Worm (Caenorhabditis elegans) whole organism, dauer: Measurements from ENCODE around the gene M176.9.
"Not testable (repeated sequence)": the region's sequence is repeated elsewhere in the genome, so short reads cannot be mapped to it uniquely, and the experiment has no call there.

ENCODE experiments used
- unc-62 ChIP-seq: sonication (generic microtip); optimal IDR thresholded peaks from 2 replicates; lab custom pipeline; 2017; ENCODE audit warnings: missing biosample characterization, missing genetic modification reagents, missing genetic modification characterization

The M176.9 gene

DNA sequence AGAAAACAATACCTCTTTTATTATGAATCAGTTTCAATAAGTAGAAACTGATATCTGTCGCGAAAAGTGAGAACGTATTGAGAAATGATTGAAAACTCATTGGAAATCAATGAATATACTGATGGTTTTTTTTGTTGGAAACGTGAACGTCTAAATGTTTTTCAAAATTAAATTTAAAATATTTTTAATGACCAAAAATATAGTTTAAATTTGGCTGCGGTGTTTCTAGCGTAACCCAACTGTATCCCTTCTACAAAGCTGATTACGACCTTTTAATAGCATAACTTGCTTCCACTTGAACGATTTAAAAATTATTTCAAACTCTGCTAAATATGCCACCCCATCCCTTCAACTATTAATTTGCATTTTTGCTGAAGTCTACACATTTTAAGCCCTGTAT, at the start of gene M176.9:
Gene M176.9 (minus strand): TSS at position 101 of the 400 bp plus-strand sequence.
- TF ChIP-seq unc-62 (GFP tag; lab: Kevin White, UChicago): no peak

ce11 chrII:9459462-9459861, 48.1 kb upstream of the M176.9 start, which contains the start of gene R09D1.14:
Gene R09D1.14, minus strand, starts transcription at chrII:9459562.
- not testable (repeated sequence) for TF ChIP-seq unc-62 (GFP tag; lab: Kevin White, UChicago)

- no peak for TF ChIP-seq unc-62 (GFP tag; lab: Kevin White, UChicago)
Observed at ce11 chrII:9454304-9454703, 42.9 kb upstream of the M176.9 start, which contains the start of gene chil-19. Gene chil-19, minus strand, starts transcription at chrII:9454404.

DNA sequence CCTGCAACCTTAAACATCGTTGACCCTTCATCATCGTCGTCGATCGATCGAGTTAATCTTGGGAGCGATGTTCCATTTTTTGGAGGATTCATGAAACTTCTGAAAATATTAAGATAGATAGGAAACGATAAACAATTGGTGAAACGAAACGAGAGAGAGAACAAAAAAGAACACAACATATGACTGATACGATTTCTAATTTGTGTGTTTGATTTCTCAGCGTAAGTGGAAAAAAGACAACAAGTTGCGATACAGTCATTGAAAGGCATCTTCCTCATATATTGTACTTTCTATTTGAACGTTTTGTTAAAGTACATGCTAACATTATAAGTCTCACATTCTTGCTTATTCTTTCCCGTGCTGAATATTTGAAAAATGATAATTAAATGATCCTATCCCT, 40.8 kb upstream of the M176.9 start, which contains the start of gene R09D1.12:
Gene R09D1.12 (minus strand): TSS at position 101 of the 400 bp plus-strand sequence.
- not testable (repeated sequence) for TF ChIP-seq unc-62 (GFP tag; lab: Kevin White, UChicago)

ce11 chrII:9447965-9448364, 36.6 kb upstream of the M176.9 start, which contains the start of gene chil-18:
Gene chil-18, plus strand, starts transcription at chrII:9448265.
- TF ChIP-seq unc-62 (GFP tag; lab: Kevin White, UChicago): no peak

ce11 chrII:9445368-9445767, 34.0 kb upstream of the M176.9 start, which contains the start of gene R09D1.13:
Gene R09D1.13, minus strand, starts transcription at chrII:9445468.
- TF ChIP-seq unc-62 (GFP tag; lab: Kevin White, UChicago): no peak

- TF ChIP-seq unc-62 (GFP tag; lab: Kevin White, UChicago): no peak
Observed at ce11 chrII:9443522-9443921, 32.1 kb upstream of the M176.9 start, which contains the start of gene chil-15. Gene chil-15, minus strand, starts transcription at chrII:9443622.

DNA sequence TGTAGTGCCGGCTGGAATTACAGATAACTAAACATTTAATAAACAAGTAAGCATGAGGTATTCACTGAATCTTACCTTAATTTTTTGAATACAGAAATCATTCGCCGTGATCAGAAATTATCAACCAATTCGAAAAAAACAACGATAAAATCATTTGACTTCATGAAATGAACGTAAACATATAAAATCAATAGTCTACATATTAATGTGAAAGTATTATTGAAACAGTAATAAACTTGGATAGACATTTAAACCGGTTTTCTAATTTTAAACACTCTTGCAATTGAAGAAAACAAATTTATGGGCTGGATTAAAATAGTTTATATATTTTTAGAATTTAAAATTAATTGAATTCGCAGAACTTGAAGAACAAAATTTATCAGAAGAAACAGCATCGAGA, 30.4 kb upstream of the M176.9 start, which contains the start of gene chil-16:
Gene chil-16 (minus strand): TSS at position 101 of the 400 bp plus-strand sequence.
- TF ChIP-seq unc-62 (GFP tag; lab: Kevin White, UChicago): no peak

DNA sequence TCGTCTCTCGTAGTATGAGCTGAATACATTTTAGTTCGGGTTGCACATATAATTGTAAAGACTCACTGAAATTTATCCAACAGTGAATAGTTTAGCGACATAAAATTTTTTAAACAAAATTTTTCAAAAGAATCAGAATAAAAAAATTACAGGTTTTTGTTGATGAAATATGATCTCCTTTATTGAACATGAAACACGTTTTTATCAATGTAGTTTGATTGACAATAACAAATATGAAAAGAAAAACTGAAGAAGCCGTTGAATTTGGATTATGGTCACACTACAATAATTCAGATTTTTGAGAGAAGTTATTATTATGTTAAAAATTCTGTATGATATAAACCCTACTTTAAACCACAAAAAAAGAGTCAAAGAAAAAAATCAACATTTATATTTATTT, 28.7 kb upstream of the M176.9 start, which contains the start of gene chil-17:
Gene chil-17 (minus strand): TSS at position 101 of the 400 bp plus-strand sequence.
- no peak for TF ChIP-seq unc-62 (GFP tag; lab: Kevin White, UChicago)

- no peak for TF ChIP-seq unc-62 (GFP tag; lab: Kevin White, UChicago)
Observed at ce11 chrII:9438853-9439252, 27.5 kb upstream of the M176.9 start.

DNA sequence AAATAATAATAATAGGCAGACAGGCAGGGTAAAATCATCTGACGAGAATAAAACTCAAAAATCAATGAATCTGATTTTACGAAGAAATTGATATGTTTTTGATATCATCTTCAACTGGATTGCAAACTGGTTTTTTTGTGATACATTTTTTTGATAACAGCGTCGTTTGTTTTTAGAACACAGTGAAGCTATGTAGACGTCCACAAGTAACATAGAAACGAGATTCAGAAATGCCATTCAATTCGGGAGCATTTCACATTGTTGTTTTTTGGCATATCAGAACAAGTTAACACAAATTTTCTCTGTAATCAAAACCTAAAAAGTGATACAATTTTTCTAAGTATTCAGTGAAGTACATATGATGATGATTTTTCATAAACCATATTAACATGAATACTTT, 26.8 kb upstream of the M176.9 start, which contains the start of gene chil-13:
Gene chil-13 (minus strand): TSS at position 101 of the 400 bp plus-strand sequence.
- no peak for TF ChIP-seq unc-62 (GFP tag; lab: Kevin White, UChicago)

DNA sequence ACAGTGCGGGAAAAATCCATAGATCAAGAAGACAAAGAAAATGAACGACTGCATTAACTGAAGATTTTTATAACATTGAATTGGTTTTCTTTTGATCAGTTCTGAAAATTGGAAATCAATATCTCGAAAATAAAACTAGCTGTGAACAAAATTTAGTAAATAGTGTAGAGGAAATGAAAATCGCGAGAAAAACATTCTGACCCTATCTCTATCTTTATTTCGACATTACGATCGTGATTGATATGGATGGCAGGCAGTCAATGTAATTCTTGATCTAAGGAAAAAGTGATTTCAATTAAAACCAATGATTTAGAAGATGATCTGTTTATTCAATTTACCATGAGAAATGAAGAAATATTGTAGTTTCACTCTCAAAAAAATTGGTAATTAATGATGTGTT, 24.6 kb upstream of the M176.9 start, which contains the start of gene kin-16:
Gene kin-16 (minus strand): TSS at position 101 of the 400 bp plus-strand sequence.
- TF ChIP-seq unc-62 (GFP tag; lab: Kevin White, UChicago): no peak

DNA sequence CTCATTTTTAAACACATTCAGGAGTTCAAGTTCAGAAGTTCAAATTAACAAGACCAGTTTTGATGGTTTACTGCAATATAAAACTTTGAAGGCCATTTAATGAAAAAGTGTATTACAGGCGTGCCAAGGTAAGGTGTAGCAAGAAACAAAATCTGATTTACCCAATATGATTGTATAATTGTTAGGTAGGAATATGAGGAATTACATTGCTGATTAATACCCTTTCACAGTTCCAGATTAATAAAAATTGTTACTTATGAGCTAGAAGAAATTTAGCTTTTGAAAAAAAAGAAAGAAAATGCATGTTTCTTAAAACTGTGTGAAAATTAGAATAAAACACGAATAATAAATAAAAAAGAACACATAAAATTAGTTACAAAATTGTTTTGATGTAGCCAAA, 22.2 kb upstream of the M176.9 start, which contains the start of gene kin-15:
Gene kin-15 (minus strand): TSS at position 101 of the 400 bp plus-strand sequence.
- TF ChIP-seq unc-62 (GFP tag; lab: Kevin White, UChicago): no peak

- no peak for TF ChIP-seq unc-62 (GFP tag; lab: Kevin White, UChicago)
Observed at ce11 chrII:9431119-9431518, 19.7 kb upstream of the M176.9 start.

DNA sequence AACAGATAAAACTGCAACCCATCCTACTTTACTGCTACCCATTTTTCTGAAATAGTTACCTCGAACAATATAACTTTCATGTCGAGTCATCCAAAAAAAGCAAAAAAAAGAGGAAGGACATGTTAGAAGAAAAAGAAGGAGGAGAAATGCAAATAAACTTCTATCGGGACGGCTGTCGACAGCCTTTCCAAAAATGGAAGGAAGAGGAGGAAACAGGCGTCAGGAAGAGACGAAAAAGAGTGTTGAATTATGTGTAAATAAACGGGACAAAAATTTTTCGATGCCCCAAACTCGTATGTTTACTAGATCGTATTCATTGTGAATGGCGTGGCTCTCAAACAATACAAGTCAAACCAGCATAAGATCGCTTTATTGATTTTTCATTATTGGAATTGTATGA, 16.2 kb upstream of the M176.9 start, which contains the start of gene M176.5:
Gene M176.5 (minus strand): TSS at position 101 of the 400 bp plus-strand sequence.
- TF ChIP-seq unc-62 (GFP tag; lab: Kevin White, UChicago): no peak

ce11 chrII:9426076-9426475, 14.7 kb upstream of the M176.9 start, which contains the start of gene M176.10:
Gene M176.10, minus strand, starts transcription at chrII:9426176.
- TF ChIP-seq unc-62 (GFP tag; lab: Kevin White, UChicago): no peak

DNA sequence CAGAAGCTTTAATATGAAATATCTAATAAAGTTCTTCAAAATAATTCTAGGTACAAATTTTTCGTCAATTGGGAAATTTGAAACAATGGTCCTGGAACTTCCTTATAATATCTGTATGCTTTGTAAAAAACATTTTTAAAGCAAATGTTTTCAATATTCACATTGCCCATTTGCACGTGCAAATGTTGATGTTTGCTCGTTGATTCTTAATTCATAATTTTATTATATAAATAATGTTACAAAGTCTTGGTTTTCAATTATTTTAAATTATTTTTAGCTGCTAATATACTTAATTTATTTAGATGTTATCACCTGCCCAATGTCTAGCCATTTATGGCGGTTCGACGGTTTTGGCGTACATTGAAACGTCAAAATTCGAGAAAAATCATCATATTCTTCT, 10.6 kb upstream of the M176.9 start, which contains the start of gene M176.11:
Gene M176.11 (plus strand): TSS at position 301 of the 400 bp plus-strand sequence.
- no peak for TF ChIP-seq unc-62 (GFP tag; lab: Kevin White, UChicago)
